Fruit fly (Drosophila melanogaster) S2 (cell line): ENCODE data around the gene BRWD3.

Experiments used
- CG8478 ChIP-seq: fragments of >200 bp; optimal IDR thresholded peaks from 2 replicates; lab custom pipeline; 2018
- CTCF ChIP-seq, 2 experiments: fragments of >200 bp; optimal IDR thresholded peaks; 2 replicates each; lab custom pipeline; 2018

DNA sequence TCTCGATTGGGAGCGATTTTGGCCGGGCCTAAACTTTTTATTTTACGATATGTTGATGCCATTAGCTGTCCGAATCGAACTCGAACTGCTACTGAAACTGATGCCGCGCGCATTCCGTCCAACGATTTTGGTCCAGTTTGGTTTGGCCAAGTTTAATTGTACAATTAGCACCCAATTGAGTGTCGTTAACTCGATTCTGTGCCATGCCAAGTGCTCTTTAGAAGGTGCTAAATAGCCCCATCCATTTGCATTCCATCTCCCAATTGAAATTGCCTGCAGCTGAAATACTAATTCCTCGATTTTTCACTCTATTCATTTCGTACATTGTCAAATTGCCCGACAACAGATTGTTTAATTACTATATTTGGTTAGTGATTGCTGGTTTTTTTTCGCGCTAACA lies 56.8 kb downstream of the BRWD3 start, which contains the start of gene CG17781:
- TF ChIP-seq CTCF (optimal IDR thresholded peaks at IDR 0.05; lab: Kevin White, UChicago) (no peak), CG8478 (lab: Kevin White, UChicago) (no peak)
